Worm (Caenorhabditis elegans) whole organism, young adult: Measurements from ENCODE around the gene tftc-1.

Experiments
- B0035.1 ChIP-seq: sonication (generic microtip); optimal IDR thresholded peaks from 2 replicates; lab custom pipeline; 2016; ENCODE audit warnings: missing genetic modification characterization, mild to moderate bottlenecking, missing compliant biosample characterization, missing genotype, missing genetic modification reagents
- B0261.1 ChIP-seq: sonication (generic microtip); optimal IDR thresholded peaks from 2 replicates; lab custom pipeline; 2016; ENCODE audit warnings: mild to moderate bottlenecking, missing genetic modification characterization, moderate library complexity, missing compliant biosample characterization
- B0336.3 ChIP-seq: fragments of 200-800 bp; sonication (Bioruptor generic); IDR thresholded peaks from 2 replicates; pipeline ENCODE4 v1.3.6; 2022; ENCODE audit warnings: missing genetic modification characterization, missing compliant biosample characterization
- F22D6.2 ChIP-seq: sonication (generic microtip); optimal IDR thresholded peaks from 2 replicates; lab custom pipeline; 2016; ENCODE audit warnings: mild to moderate bottlenecking, missing genetic modification characterization, missing compliant biosample characterization
- F33H1.4 ChIP-seq: fragments of 200-800 bp; sonication (Bioruptor generic); IDR thresholded peaks from 2 replicates; pipeline ENCODE4 v1.3.6; 2022; ENCODE audit warnings: missing genetic modification reagents, missing genetic modification characterization, missing compliant biosample characterization
- F37B4.10 ChIP-seq: fragments of 200-800 bp; sonication (Bioruptor generic); IDR thresholded peaks from 2 replicates; pipeline ENCODE4 v1.3.6; 2022; ENCODE audit warnings: missing genetic modification characterization, missing compliant biosample characterization
- F57C9.4 ChIP-seq: sonication (generic microtip); optimal IDR thresholded peaks from 2 replicates; lab custom pipeline; 2017; ENCODE audit warnings: mild to moderate bottlenecking, missing genetic modification characterization, missing compliant biosample characterization
- Y53G8AR.9 ChIP-seq: fragments of 200-800 bp; sonication (Bioruptor generic); conservative IDR thresholded peaks from 2 replicates; pipeline ENCODE4 v1.3.6; 2022; ENCODE audit warnings: missing genetic modification reagents, missing genetic modification characterization, missing compliant biosample characterization
- Y67H2A.10 ChIP-seq: fragments of 200-800 bp; sonication (Bioruptor generic); conservative IDR thresholded peaks from 2 replicates; pipeline ENCODE4 v1.3.6; 2022; ENCODE audit warnings: missing genetic modification reagents, missing genetic modification characterization, missing compliant biosample characterization
- Y79H2A.3 ChIP-seq: fragments of 200-800 bp; sonication (Bioruptor generic); conservative IDR thresholded peaks from 2 replicates; pipeline ENCODE4 v1.3.6; 2022; ENCODE audit warnings: missing genetic modification reagents, missing genetic modification characterization, missing compliant biosample characterization
- Y95B8A.8 ChIP-seq: fragments of 200-800 bp; sonication (Bioruptor generic); IDR thresholded peaks from 2 replicates; pipeline ENCODE4 v1.3.6; 2022; ENCODE audit warnings: missing genetic modification reagents, missing genetic modification characterization, missing compliant biosample characterization
- ZK185.1 ChIP-seq: sonication (generic microtip); optimal IDR thresholded peaks from 2 replicates; lab custom pipeline; 2016; ENCODE audit warnings: mild to moderate bottlenecking, missing genetic modification characterization, missing compliant biosample characterization; ENCODE audit not compliant: poor library complexity, severe bottlenecking
- ama-1 ChIP-seq, 3 experiments: fragments of 150-350 bp in 1 of 3; sonication (generic microtip) in 2 of 3; optimal IDR thresholded peaks; 2 replicates each; lab custom pipeline; 2014 to 2018; ENCODE audit warnings: missing biosample characterization in 2 of 3, missing genetic modification characterization in 2 of 3, missing genetic modification reagents in 2 of 3
- aptf-2 ChIP-seq: fragments of 200-800 bp; sonication (Bioruptor generic); conservative IDR thresholded peaks from 2 replicates; pipeline ENCODE4 v1.3.6; 2022; ENCODE audit warnings: missing genetic modification reagents, missing genetic modification characterization, missing compliant biosample characterization
- atf-7 ChIP-seq: sonication (generic microtip); optimal IDR thresholded peaks from 2 replicates; lab custom pipeline; 2017; ENCODE audit warnings: mild to moderate bottlenecking, missing genetic modification characterization, missing compliant biosample characterization
- cebp-1 ChIP-seq, 2 experiments: fragments of 200-800 bp in 1 of 2; sonication (Bioruptor generic) in 1 of 2; sonication (generic microtip) in 1 of 2; IDR thresholded peaks in 1 of 2; optimal IDR thresholded peaks in 1 of 2; 2 replicates each; pipeline versions ENCODE4 v1.3.6 to Lab custom; 2017 to 2022; ENCODE audit warnings: missing compliant biosample characterization in 2 of 2, missing genetic modification characterization in 2 of 2, mild to moderate bottlenecking in 1 of 2, missing genetic modification reagents in 1 of 2, moderate library complexity in 1 of 2
- ceh-40 ChIP-seq: fragments of 200-800 bp; sonication (Bioruptor generic); IDR thresholded peaks from 2 replicates; pipeline ENCODE4 v1.3.6; 2022; ENCODE audit warnings: missing genetic modification characterization, missing compliant biosample characterization
- ceh-58 ChIP-seq: fragments of 200-800 bp; sonication (Bioruptor generic); IDR thresholded peaks from 2 replicates; pipeline ENCODE4 v1.3.6; 2022; ENCODE audit warnings: missing genetic modification characterization, missing compliant biosample characterization
- ceh-79 ChIP-seq: sonication (generic microtip); optimal IDR thresholded peaks from 2 replicates; lab custom pipeline; 2017; ENCODE audit warnings: mild to moderate bottlenecking, missing genetic modification characterization, missing compliant biosample characterization
- ceh-91 ChIP-seq: fragments of 200-800 bp; sonication (Bioruptor generic); IDR thresholded peaks from 2 replicates; pipeline ENCODE4 v1.3.6; 2022; ENCODE audit warnings: missing genetic modification reagents, missing genetic modification characterization, missing compliant biosample characterization
- dox-1 ChIP-seq: fragments of 200-800 bp; sonication (Bioruptor generic); IDR thresholded peaks from 2 replicates; pipeline ENCODE4 v1.3.6; 2022; ENCODE audit warnings: missing genetic modification reagents, missing genetic modification characterization, missing compliant biosample characterization
- dpff-1 ChIP-seq: sonication (generic microtip); optimal IDR thresholded peaks from 2 replicates; lab custom pipeline; 2017; ENCODE audit warnings: mild to moderate bottlenecking, missing genetic modification characterization, missing compliant biosample characterization
- egl-44 ChIP-seq: fragments of 200-800 bp; sonication (Bioruptor generic); IDR thresholded peaks from 2 replicates; pipeline ENCODE4 v1.3.6; 2022; ENCODE audit warnings: missing genetic modification reagents, missing genetic modification characterization, missing compliant biosample characterization
- him-1 ChIP-seq: sonication (generic microtip); optimal IDR thresholded peaks from 2 replicates; lab custom pipeline; 2016; ENCODE audit warnings: missing genotype, missing genetic modification reagents, missing genetic modification characterization, missing compliant biosample characterization
- hlh-12 ChIP-seq: sonication (generic microtip); optimal IDR thresholded peaks from 2 replicates; lab custom pipeline; 2016; ENCODE audit warnings: missing genetic modification characterization, missing compliant biosample characterization
- let-607 ChIP-seq, 2 experiments: fragments of 200-800 bp in 1 of 2; sonication (Bioruptor generic) in 1 of 2; sonication (generic microtip) in 1 of 2; optimal IDR thresholded peaks; 2 replicates each; lab custom pipeline; 2016 to 2018; ENCODE audit warnings: mild to moderate bottlenecking in 2 of 2, missing compliant biosample characterization in 2 of 2, missing genetic modification characterization in 2 of 2, moderate library complexity in 2 of 2, missing genotype in 1 of 2
- lin-54 ChIP-seq: fragments of 200-800 bp; sonication (Bioruptor generic); optimal IDR thresholded peaks from 2 replicates; lab custom pipeline; 2018; ENCODE audit warnings: mild to moderate bottlenecking, missing genetic modification characterization, missing compliant biosample characterization
- madf-8 ChIP-seq: fragments of 200-800 bp; sonication (Bioruptor generic); conservative IDR thresholded peaks from 2 replicates; pipeline ENCODE4 v1.3.6; 2022; ENCODE audit warnings: missing genetic modification reagents, missing genetic modification characterization, missing compliant biosample characterization
- nhr-27 ChIP-seq: fragments of 200-800 bp; sonication (Bioruptor generic); optimal IDR thresholded peaks from 2 replicates; lab custom pipeline; 2018; ENCODE audit warnings: mild to moderate bottlenecking, missing genetic modification characterization, moderate library complexity, missing compliant biosample characterization
- pbrm-1 ChIP-seq: fragments of 200-800 bp; sonication (Bioruptor generic); IDR thresholded peaks from 2 replicates; pipeline ENCODE4 v1.3.6; 2022; ENCODE audit warnings: missing genetic modification reagents, missing genetic modification characterization, missing compliant biosample characterization
- pha-4 ChIP-seq: fragments of 150-350 bp; sonication (generic microtip); optimal IDR thresholded peaks from 2 replicates; lab custom pipeline; 2014; ENCODE audit warnings: missing biosample characterization, missing genetic modification reagents, missing genetic modification characterization
- rec-8 ChIP-seq, 2 experiments: sonication (generic microtip); optimal IDR thresholded peaks; 2 replicates each; lab custom pipeline; 2016; ENCODE audit warnings: mild to moderate bottlenecking in 2 of 2, missing genetic modification characterization in 2 of 2, missing genetic modification reagents in 2 of 2, missing genotype in 2 of 2, missing biosample characterization in 1 of 2, missing compliant biosample characterization in 1 of 2, moderate library complexity in 1 of 2
- rpc-1 ChIP-seq, 2 experiments: fragments of 150-350 bp in 1 of 2; sonication (generic microtip) in 1 of 2; optimal IDR thresholded peaks; 2 replicates each; lab custom pipeline; 2014 to 2018; ENCODE audit warnings: missing biosample characterization in 1 of 2, missing genetic modification characterization in 1 of 2, missing genetic modification reagents in 1 of 2, missing genotype in 1 of 2
- snpc-1.1 ChIP-seq: sonication (generic microtip); optimal IDR thresholded peaks from 2 replicates; lab custom pipeline; 2017; ENCODE audit warnings: missing genetic modification characterization, mild to moderate bottlenecking, missing compliant biosample characterization, antibody characterized with exemption, moderate library complexity, missing genotype, missing genetic modification reagents; ENCODE audit not compliant: insufficient read depth
- snpc-3.4 ChIP-seq: sonication (generic microtip); optimal IDR thresholded peaks from 2 replicates; lab custom pipeline; 2017; ENCODE audit warnings: missing genetic modification characterization, mild to moderate bottlenecking, missing compliant biosample characterization, antibody characterized with exemption, moderate library complexity, missing genotype, missing genetic modification reagents
- somi-1 ChIP-seq: fragments of 200-800 bp; sonication (Bioruptor generic); optimal IDR thresholded peaks from 2 replicates; lab custom pipeline; 2018; ENCODE audit warnings: mild to moderate bottlenecking, missing genetic modification characterization, missing compliant biosample characterization
- sptf-2 ChIP-seq: fragments of 200-800 bp; sonication (Bioruptor generic); optimal IDR thresholded peaks from 2 replicates; lab custom pipeline; 2018; ENCODE audit warnings: mild to moderate bottlenecking, missing genetic modification characterization, missing compliant biosample characterization
- tbp1 ChIP-seq: fragments of 200-800 bp; sonication (Bioruptor generic); optimal IDR thresholded peaks from 2 replicates; lab custom pipeline; 2018; ENCODE audit warnings: mild to moderate bottlenecking, missing genetic modification characterization, missing compliant biosample characterization
- unc-130 ChIP-seq: sonication (generic microtip); optimal IDR thresholded peaks from 2 replicates; lab custom pipeline; 2016; ENCODE audit warnings: missing genetic modification reagents, missing genetic modification characterization, missing compliant biosample characterization
- unc-62 ChIP-seq: fragments of 150-350 bp; optimal IDR thresholded peaks from 2 replicates; lab custom pipeline; 2014; ENCODE audit warnings: missing biosample characterization, missing genetic modification reagents, missing genetic modification characterization
- xnd-1 ChIP-seq: sonication (generic microtip); optimal IDR thresholded peaks from 2 replicates; lab custom pipeline; 2016; ENCODE audit warnings: missing genotype, missing genetic modification reagents, missing genetic modification characterization, missing compliant biosample characterization
- zfh-2 ChIP-seq: fragments of 200-800 bp; sonication (Bioruptor generic); conservative IDR thresholded peaks from 2 replicates; pipeline ENCODE4 v1.3.6; 2022; ENCODE audit warnings: missing genetic modification reagents, missing genetic modification characterization, missing compliant biosample characterization

tftc-1 gene

ce11 chrIV:2334012-2334411, 15.1 kb upstream of the tftc-1 start:
- no peak for TF ChIP-seq F57C9.4 (tag; lab: Kevin White, UChicago)
- TF ChIP-seq tbp1 (GFP tag; lab: Kevin White, UChicago): no peak
- TF ChIP-seq ceh-91 (GFP tag; lab: Robert Waterston, UW): no peak
- TF ChIP-seq ceh-79: no peak
- TF ChIP-seq ceh-58 (GFP tag; lab: Robert Waterston, UW): no peak
- no peak for TF ChIP-seq hlh-12
- no peak for TF ChIP-seq xnd-1 (tag; lab: Kevin White, UChicago)

- no peak for TF ChIP-seq F22D6.2 (tag; lab: Kevin White, UChicago)
- no peak for TF ChIP-seq ceh-40
- no peak for TF ChIP-seq rec-8 (tag; optimal IDR thresholded peaks at IDR 0.05; lab: Kevin White, UChicago)
- TF ChIP-seq ZK185.1 (tag; lab: Kevin White, UChicago): no peak
- no peak for TF ChIP-seq Y67H2A.10 (GFP tag; lab: Robert Waterston, UW)
- TF ChIP-seq F57C9.4 (tag; lab: Kevin White, UChicago): no peak
- no peak for TF ChIP-seq rpc-1 (optimal IDR thresholded peaks at IDR 0.05; lab: Kevin White, UChicago)
- no peak for TF ChIP-seq rpc-1 (tag; optimal IDR thresholded peaks at IDR 0.05; lab: Kevin White, UChicago)
- no peak for TF ChIP-seq madf-8 (GFP tag; lab: Robert Waterston, UW)
- no peak for TF ChIP-seq egl-44 (GFP tag; lab: Robert Waterston, UW)
- no peak for TF ChIP-seq B0261.1 (tag; lab: Kevin White, UChicago)
- no peak for TF ChIP-seq nhr-27 (tag; lab: Kevin White, UChicago)
- no peak for TF ChIP-seq aptf-2 (GFP tag; lab: Robert Waterston, UW)
Observed at ce11 chrIV:2383713-2384112, 34.6 kb downstream of the tftc-1 start, which contains the start of gene Y38F2AR.3. TSS of gene Y38F2AR.3 (plus strand) at chrIV:2384013.

ce11 chrIV:2387970-2388705, 39.1 kb downstream of the tftc-1 start, which contains the start of gene sec-61.B:
TSS of gene sec-61.B (minus strand) at chrIV:2388675.
- peak; percentile 7 for TF ChIP-seq B0035.1
- peak; percentile 77; the same call in 1 of the 2 replicates for TF ChIP-seq Y53G8AR.9 (GFP tag; lab: Robert Waterston, UW)
- peak; percentile 53 for TF ChIP-seq unc-130 (GFP tag; lab: Kevin White, UChicago)
- TF ChIP-seq sptf-2 (GFP tag; lab: Kevin White, UChicago): no peak
- no peak for TF ChIP-seq Y79H2A.3
- TF ChIP-seq dox-1 (GFP tag; lab: Robert Waterston, UW): no peak
- no peak for TF ChIP-seq B0336.3 (GFP tag; lab: Robert Waterston, UW)
- 0 out of 2 replicates have a peak, but pooled peaks have one; percentile 33 for TF ChIP-seq pbrm-1 (GFP tag; lab: Robert Waterston, UW)
- TF ChIP-seq F33H1.4: no peak
- no peak for TF ChIP-seq F37B4.10 (GFP tag; lab: Robert Waterston, UW)
- no peak for TF ChIP-seq madf-8 (GFP tag; lab: Robert Waterston, UW)
- TF ChIP-seq snpc-1.1 (tag; lab: Kevin White, UChicago): peak; percentile 49
- no peak for TF ChIP-seq dpff-1 (tag; lab: Kevin White, UChicago)
- TF ChIP-seq ama-1 (optimal IDR thresholded peaks at IDR 0.05; lab: Kevin White, UChicago): no peak
- peak; percentile 9 to 19 for TF ChIP-seq ama-1 (GFP tag; optimal IDR thresholded peaks at IDR 0.05; lab: Kevin White, UChicago)
- TF ChIP-seq somi-1 (GFP tag; lab: Kevin White, UChicago): no peak
- TF ChIP-seq unc-62 (GFP tag; lab: Kevin White, UChicago): no peak
- TF ChIP-seq lin-54 (GFP tag; lab: Kevin White, UChicago): peak; percentile 46
- TF ChIP-seq atf-7 (tag; lab: Kevin White, UChicago): peak; percentile 31
- peak in 1 of 2 experiments; percentile 82 for TF ChIP-seq let-607 (tag; optimal IDR thresholded peaks at IDR 0.05; lab: Kevin White, UChicago)
- TF ChIP-seq cebp-1 (GFP tag; IDR thresholded peaks at IDR 0.05; lab: Robert Waterston, UW): no peak
- TF ChIP-seq cebp-1 (tag; optimal IDR thresholded peaks at IDR 0.05; lab: Kevin White, UChicago): peak; percentile 31
- peak; percentile 63 for TF ChIP-seq snpc-3.4
- peak; percentile 44; the same call in 1 of the 2 replicates for TF ChIP-seq Y95B8A.8 (GFP tag; lab: Robert Waterston, UW)
- no peak; the same call in 1 of the 2 replicates for TF ChIP-seq ceh-91 (GFP tag; lab: Robert Waterston, UW)
- peak; percentile 71 for TF ChIP-seq him-1
- no peak for TF ChIP-seq pha-4 (tag; lab: Kevin White, UChicago)
- 0 out of 2 replicates have a peak, but pooled peaks have one; percentile 38 for TF ChIP-seq zfh-2 (GFP tag; lab: Robert Waterston, UW)
